Worm (Caenorhabditis elegans) whole organism, L4 larva: ENCODE measurements around the gene C16C8.9.
A peak's percentile ranks its signal among the peaks of the same experiment; 100 is the strongest.

Experiments used
- F37D6.2 ChIP-seq: sonication (generic microtip); optimal IDR thresholded peaks from 2 replicates; lab custom pipeline; 2016; ENCODE audit warnings: mild to moderate bottlenecking, missing genetic modification characterization, missing compliant biosample characterization
- T20F7.1 ChIP-seq: fragments of 200-800 bp; sonication (Bioruptor generic); optimal IDR thresholded peaks from 2 replicates; lab custom pipeline; 2018; ENCODE audit warnings: mild to moderate bottlenecking, missing genetic modification characterization, missing compliant biosample characterization
- Y48G9A.11 ChIP-seq: fragments of 200-800 bp; sonication (Bioruptor generic); IDR thresholded peaks from 2 replicates; pipeline ENCODE4 v1.3.6; 2022; ENCODE audit warnings: missing genetic modification reagents, missing genetic modification characterization, missing compliant biosample characterization
- aha-1 ChIP-seq: fragments of 150-350 bp; peaks from one replicate; lab custom pipeline; 2014; ENCODE audit warnings: missing biosample characterization, missing genetic modification characterization
- ama-1 ChIP-seq: fragments of 150-350 bp; optimal IDR thresholded peaks from 2 replicates; lab custom pipeline; 2014; ENCODE audit warnings: inconsistent platforms, mixed read lengths
- arid-1 ChIP-seq: fragments of 200-800 bp; sonication (Bioruptor generic); conservative IDR thresholded peaks from 2 replicates; pipeline ENCODE4 v1.3.6; 2022; ENCODE audit warnings: missing genetic modification reagents, missing genetic modification characterization, missing compliant biosample characterization
- ceh-20 ChIP-seq: fragments of 200-800 bp; sonication (Bioruptor generic); IDR thresholded peaks from 2 replicates; pipeline ENCODE4 v1.3.6; 2022; ENCODE audit warnings: missing genetic modification reagents, missing genetic modification characterization, missing compliant biosample characterization
- ceh-28 ChIP-seq: fragments of 150-350 bp; optimal IDR thresholded peaks from 2 replicates; lab custom pipeline; 2014; ENCODE audit warnings: missing biosample characterization, missing genetic modification reagents, missing genetic modification characterization
- ceh-82 ChIP-seq: sonication (generic microtip); optimal IDR thresholded peaks from 2 replicates; lab custom pipeline; 2017; ENCODE audit warnings: missing biosample characterization, missing genetic modification characterization
- ces-1 ChIP-seq: fragments of 150-350 bp; sonication (generic microtip); optimal IDR thresholded peaks from 4 replicates; lab custom pipeline; 2014; ENCODE audit warnings: missing biosample characterization, missing genetic modification reagents, missing genetic modification characterization
- daf-12 ChIP-seq: fragments of 150-350 bp; optimal IDR thresholded peaks from 2 replicates; lab custom pipeline; 2014; ENCODE audit warnings: missing biosample characterization, missing genetic modification reagents, missing genetic modification characterization
- daf-16 ChIP-seq, 3 experiments: sonication (generic microtip); optimal IDR thresholded peaks; 2 replicates each; lab custom pipeline; 2016 to 2017; ENCODE audit warnings: missing genetic modification characterization in 3 of 3, missing genetic modification reagents in 3 of 3, mild to moderate bottlenecking in 2 of 3, missing compliant biosample characterization in 2 of 3, missing biosample characterization in 1 of 3, moderate library complexity in 1 of 3
- dmd-8 ChIP-seq: fragments of 200-800 bp; sonication (Bioruptor generic); IDR thresholded peaks from 2 replicates; pipeline ENCODE4 v1.3.6; 2022; ENCODE audit warnings: missing genetic modification characterization, missing compliant biosample characterization
- dmd-9 ChIP-seq: fragments of 200-800 bp; sonication (Bioruptor generic); IDR thresholded peaks from 2 replicates; pipeline ENCODE4 v1.3.6; 2022; ENCODE audit warnings: missing genetic modification reagents, missing genetic modification characterization, missing compliant biosample characterization
- dpl-1 ChIP-seq: fragments of 150-350 bp; optimal IDR thresholded peaks from 2 replicates; lab custom pipeline; 2014; ENCODE audit warnings: missing biosample characterization, missing genetic modification reagents, missing genetic modification characterization
- duxl-1 ChIP-seq: sonication (generic microtip); optimal IDR thresholded peaks from 2 replicates; lab custom pipeline; 2016; ENCODE audit warnings: mild to moderate bottlenecking, missing genetic modification characterization, moderate library complexity, missing compliant biosample characterization; ENCODE audit not compliant: poor library complexity
- egl-43 ChIP-seq: fragments of 200-800 bp; sonication (Bioruptor generic); IDR thresholded peaks from 2 replicates; pipeline ENCODE4 v1.3.6; 2022; ENCODE audit warnings: missing genetic modification reagents, missing genetic modification characterization, missing compliant biosample characterization
- hif-1 ChIP-seq, 2 experiments: sonication (generic microtip); optimal IDR thresholded peaks; 2 replicates each; lab custom pipeline; 2016 to 2017; ENCODE audit warnings: missing compliant biosample characterization in 2 of 2, missing genetic modification characterization in 2 of 2, missing genetic modification reagents in 2 of 2, missing genotype in 2 of 2, mild to moderate bottlenecking in 1 of 2
- hlh-11 ChIP-seq: fragments of 200-800 bp; sonication (Bioruptor generic); optimal IDR thresholded peaks from 2 replicates; lab custom pipeline; 2018; ENCODE audit warnings: mild to moderate bottlenecking, missing genetic modification characterization, missing compliant biosample characterization
- hlh-30 ChIP-seq: sonication (generic microtip); optimal IDR thresholded peaks from 2 replicates; lab custom pipeline; 2017; ENCODE audit warnings: antibody characterized with exemption, mild to moderate bottlenecking, missing genetic modification characterization, missing compliant biosample characterization; ENCODE audit not compliant: insufficient read depth
- lim-7 ChIP-seq: fragments of 200-800 bp; sonication (Bioruptor generic); IDR thresholded peaks from 2 replicates; pipeline ENCODE4 v1.3.6; 2022; ENCODE audit warnings: missing genetic modification characterization, missing compliant biosample characterization
- lin-38 ChIP-seq: fragments of 200-800 bp; sonication (Bioruptor generic); IDR thresholded peaks from 2 replicates; pipeline ENCODE4 v1.3.6; 2022; ENCODE audit warnings: missing genetic modification reagents, missing genetic modification characterization, missing compliant biosample characterization
- lin-39 ChIP-seq: fragments of 150-350 bp; optimal IDR thresholded peaks from 2 replicates; lab custom pipeline; 2014; ENCODE audit warnings: missing biosample characterization, missing genetic modification reagents, missing genetic modification characterization
- lsy-2 ChIP-seq, 2 experiments: fragments of 150-350 bp in 1 of 2; sonication (generic microtip) in 1 of 2; optimal IDR thresholded peaks; 2 replicates each; lab custom pipeline; 2014 to 2017; ENCODE audit warnings: missing biosample characterization in 2 of 2, missing genetic modification characterization in 2 of 2
- madf-5 ChIP-seq, 2 experiments: fragments of 200-800 bp; sonication (Bioruptor generic); IDR thresholded peaks; 2 replicates each; pipeline ENCODE4 v1.3.6; 2022; ENCODE audit warnings: missing compliant biosample characterization in 2 of 2, missing genetic modification characterization in 2 of 2
- mdl-1 ChIP-seq, 2 experiments: fragments of 150-350 bp in 1 of 2; sonication (generic microtip) in 1 of 2; optimal IDR thresholded peaks; 2 replicates each; lab custom pipeline; 2014 to 2017; ENCODE audit warnings: missing biosample characterization in 2 of 2, missing genetic modification characterization in 2 of 2
- mdt-29 ChIP-seq: fragments of 200-800 bp; sonication (Bioruptor generic); IDR thresholded peaks from 2 replicates; pipeline ENCODE4 v1.3.6; 2022; ENCODE audit warnings: missing genetic modification reagents, missing genetic modification characterization, missing compliant biosample characterization
- mep-1 ChIP-seq: fragments of 150-350 bp; sonication (generic microtip); optimal IDR thresholded peaks from 3 replicates; lab custom pipeline; 2014; ENCODE audit warnings: missing biosample characterization, missing genetic modification characterization
- mes-2 ChIP-seq: sonication (generic microtip); optimal IDR thresholded peaks from 2 replicates; lab custom pipeline; 2016; ENCODE audit warnings: missing genotype, mild to moderate bottlenecking, missing genetic modification characterization, missing compliant biosample characterization; ENCODE audit not compliant: poor library complexity, severe bottlenecking
- nhr-10 ChIP-seq: fragments of 150-350 bp; optimal IDR thresholded peaks from 2 replicates; lab custom pipeline; 2014; ENCODE audit warnings: missing biosample characterization, missing genetic modification characterization
- nhr-237 ChIP-seq: sonication (generic microtip); optimal IDR thresholded peaks from 2 replicates; lab custom pipeline; 2017; ENCODE audit warnings: missing biosample characterization, missing genetic modification characterization
- nhr-25 ChIP-seq: sonication (generic microtip); optimal IDR thresholded peaks from 2 replicates; lab custom pipeline; 2017; ENCODE audit warnings: missing genetic modification characterization, mild to moderate bottlenecking, missing compliant biosample characterization, antibody characterized with exemption, moderate library complexity, borderline replicate concordance; ENCODE audit not compliant: insufficient read depth
- nhr-28 ChIP-seq: fragments of 150-350 bp; optimal IDR thresholded peaks from 2 replicates; lab custom pipeline; 2014; ENCODE audit warnings: missing biosample characterization, missing genetic modification characterization
- nhr-42 ChIP-seq: fragments of 200-800 bp; sonication (Bioruptor generic); IDR thresholded peaks from 2 replicates; pipeline ENCODE4 v1.3.6; 2022; ENCODE audit warnings: missing genetic modification characterization, missing compliant biosample characterization
- nhr-76 ChIP-seq: fragments of 150-350 bp; optimal IDR thresholded peaks from 2 replicates; lab custom pipeline; 2014; ENCODE audit warnings: missing biosample characterization, missing genetic modification characterization
- nhr-77 ChIP-seq: fragments of 150-350 bp; optimal IDR thresholded peaks from 2 replicates; lab custom pipeline; 2014; ENCODE audit warnings: missing biosample characterization, missing genetic modification characterization
- pqm-1 ChIP-seq: sonication (generic microtip); optimal IDR thresholded peaks from 2 replicates; lab custom pipeline; 2017; ENCODE audit warnings: missing biosample characterization, missing genetic modification characterization
- saeg-2 ChIP-seq: fragments of 200-800 bp; sonication (Bioruptor generic); IDR thresholded peaks from 2 replicates; pipeline ENCODE4 v1.3.6; 2022; ENCODE audit warnings: missing genetic modification reagents, missing genetic modification characterization, missing compliant biosample characterization
- sdz-12 ChIP-seq: fragments of 200-800 bp; sonication (Bioruptor generic); optimal IDR thresholded peaks from 2 replicates; lab custom pipeline; 2018; ENCODE audit warnings: mild to moderate bottlenecking, missing genetic modification characterization, missing compliant biosample characterization
- set-16 ChIP-seq: fragments of 200-800 bp; sonication (Bioruptor generic); IDR thresholded peaks from 2 replicates; pipeline ENCODE4 v1.3.6; 2022; ENCODE audit warnings: missing genetic modification reagents, missing genetic modification characterization, missing compliant biosample characterization
- snpc-1.2 ChIP-seq: fragments of 200-800 bp; sonication (Bioruptor generic); IDR thresholded peaks from 2 replicates; pipeline ENCODE4 v1.3.6; 2022; ENCODE audit warnings: missing genetic modification reagents, missing genetic modification characterization, missing compliant biosample characterization
- tag-97 ChIP-seq: fragments of 200-800 bp; sonication (Bioruptor generic); IDR thresholded peaks from 2 replicates; pipeline ENCODE4 v1.3.6; 2022; ENCODE audit warnings: missing genetic modification characterization, missing compliant biosample characterization
- unc-39 ChIP-seq: sonication (generic microtip); optimal IDR thresholded peaks from 2 replicates; lab custom pipeline; 2017; ENCODE audit warnings: missing biosample characterization, missing genetic modification characterization
- unc-62 ChIP-seq, 3 experiments: fragments of 150-350 bp in 1 of 3; sonication (generic microtip); optimal IDR thresholded peaks in 2 of 3; peaks in 1 of 3; 1 replicate in 1 of 3; 2 replicates in 2 of 3; lab custom pipeline; 2014 to 2017; ENCODE audit warnings: missing biosample characterization in 3 of 3, missing genetic modification characterization in 3 of 3, missing genetic modification reagents in 3 of 3, missing genotype in 1 of 3
- vab-7 ChIP-seq: fragments of 200-800 bp; sonication (Bioruptor generic); IDR thresholded peaks from 2 replicates; pipeline ENCODE4 v1.3.6; 2022; ENCODE audit warnings: missing genetic modification reagents, missing genetic modification characterization, missing compliant biosample characterization
- zfp-3 ChIP-seq: fragments of 200-800 bp; sonication (Bioruptor generic); conservative IDR thresholded peaks from 2 replicates; pipeline ENCODE4 v1.3.6; 2022; ENCODE audit warnings: missing genetic modification reagents, missing genetic modification characterization, missing compliant biosample characterization
- zip-11 ChIP-seq: fragments of 200-800 bp; sonication (Bioruptor generic); IDR thresholded peaks from 2 replicates; pipeline ENCODE4 v1.3.6; 2022; ENCODE audit warnings: missing genetic modification characterization, missing compliant biosample characterization
- zip-2 ChIP-seq: fragments of 150-350 bp; optimal IDR thresholded peaks from 2 replicates; lab custom pipeline; 2014; ENCODE audit warnings: missing biosample characterization, missing genetic modification characterization

The C16C8.9 gene

DNA sequence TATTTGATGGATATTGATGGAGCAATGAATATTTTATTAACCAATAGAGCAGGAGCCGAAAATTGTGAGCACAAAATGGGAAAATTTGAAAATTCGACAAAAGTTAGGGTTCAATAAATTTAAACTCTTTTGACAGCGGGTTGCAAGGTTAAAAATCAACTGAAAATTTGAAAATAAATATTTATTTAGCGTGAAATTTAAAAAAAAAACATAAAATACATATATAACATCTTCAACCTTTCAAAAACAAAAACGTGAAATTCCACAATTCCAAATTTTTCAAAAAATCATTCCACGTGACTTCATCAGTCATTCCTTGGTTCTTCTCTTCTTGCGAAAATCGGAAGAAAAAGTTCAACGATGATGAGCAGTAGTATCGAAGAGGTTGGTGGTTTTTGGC is 33.6 kb downstream of the C16C8.9 start, which contains the start of gene C16C8.18:
Gene C16C8.18 (plus strand): TSS at position 301 of the 400 bp plus-strand sequence.
- TF ChIP-seq mep-1 (tag; lab: Kevin White, UChicago) (no peak), Y48G9A.11 (no peak), pqm-1 (tag; lab: Kevin White, UChicago) (no peak), nhr-76 (tag; lab: Kevin White, UChicago) (no peak), nhr-42 (GFP tag; lab: Robert Waterston, UW) (no peak), ama-1 (no peak)

DNA sequence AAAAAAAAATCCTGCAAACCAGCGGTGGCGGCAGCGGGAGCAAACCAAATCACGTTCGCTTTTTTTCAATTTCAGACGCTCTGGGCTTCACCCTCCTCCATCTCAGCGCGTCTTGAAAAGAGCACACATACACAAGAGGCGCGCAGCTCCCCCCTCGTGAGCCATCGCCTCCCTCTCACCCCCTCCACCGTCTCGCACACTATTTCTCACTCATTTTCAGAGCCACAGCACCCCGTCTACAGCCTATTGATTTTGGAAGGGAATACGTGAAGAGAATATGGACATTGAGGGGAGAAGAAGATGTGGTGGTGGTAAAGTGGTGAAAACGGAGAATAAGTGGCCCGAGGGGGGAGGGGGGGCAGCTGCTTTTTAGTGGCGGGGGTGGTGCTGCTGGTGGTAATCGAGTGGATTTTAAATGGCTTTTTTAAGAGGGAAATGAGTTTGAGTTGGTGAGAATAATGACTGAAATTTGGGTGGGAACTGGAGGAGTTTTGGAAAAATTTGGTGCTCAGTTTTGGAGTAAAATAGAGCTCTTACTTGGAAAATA is 34.8 kb downstream of the C16C8.9 start:
- TF ChIP-seq daf-12 (tag; lab: Kevin White, UChicago) (no peak), nhr-76 (tag; lab: Kevin White, UChicago) (no peak), tag-97 (GFP tag; lab: Robert Waterston, UW) (no peak), madf-5 (GFP tag; IDR thresholded peaks at IDR 0.05; lab: Robert Waterston, UW) (no peak), duxl-1 (no peak), F37D6.2 (no peak), T20F7.1 (GFP tag; lab: Kevin White, UChicago) (no peak), mdl-1 (tag; optimal IDR thresholded peaks at IDR 0.05; lab: Kevin White, UChicago) (peak in 1 of 2 experiments; percentile 47), ceh-82 (no peak), saeg-2 (GFP tag; lab: Robert Waterston, UW) (no peak), ceh-28 (no peak), lin-38 (GFP tag; lab: Robert Waterston, UW) (no peak), egl-43 (0 out of 2 replicates have a peak, but pooled peaks have one; percentile 20), ces-1 (GFP tag; lab: Kevin White, UChicago) (no peak), mep-1 (tag; lab: Kevin White, UChicago) (peak; percentile 46), sdz-12 (GFP tag; lab: Kevin White, UChicago) (no peak), set-16 (peak; percentile 82), arid-1 (no peak), zip-11 (GFP tag; lab: Robert Waterston, UW) (no peak), hlh-11 (tag; lab: Kevin White, UChicago) (peak; percentile 1), lin-39 (tag; lab: Kevin White, UChicago) (no peak), snpc-1.2 (GFP tag; lab: Robert Waterston, UW) (no peak), unc-39 (tag; lab: Kevin White, UChicago) (no peak), lsy-2 (tag; optimal IDR thresholded peaks at IDR 0.05; lab: Kevin White, UChicago) (peak in 1 of 2 experiments; percentile 29), mdt-29 (GFP tag; lab: Robert Waterston, UW) (no peak), nhr-25 (tag; lab: Kevin White, UChicago) (no peak), dmd-8 (GFP tag; lab: Robert Waterston, UW) (no peak), vab-7 (GFP tag; lab: Robert Waterston, UW) (no peak), nhr-28 (no peak), zip-2 (tag; lab: Kevin White, UChicago) (no peak), nhr-237 (tag; lab: Kevin White, UChicago) (no peak), mes-2 (tag; lab: Kevin White, UChicago) (no peak), unc-62 (GFP tag; optimal IDR thresholded peaks at IDR 0.05 in 1 of 2; lab: Kevin White, UChicago) (no peak), unc-62 (tag; optimal IDR thresholded peaks at IDR 0.05; lab: Kevin White, UChicago) (no peak), aha-1 (tag; lab: Kevin White, UChicago) (peak; percentile 93), zfp-3 (GFP tag; lab: Robert Waterston, UW) (no peak), dmd-9 (GFP tag; lab: Robert Waterston, UW) (no peak), hif-1 (tag; optimal IDR thresholded peaks at IDR 0.05; lab: Kevin White, UChicago) (peak in 1 of 2 experiments; percentile 18), nhr-77 (tag; lab: Kevin White, UChicago) (no peak), ama-1 (no peak), lim-7 (GFP tag; lab: Robert Waterston, UW) (no peak), ceh-20 (no peak), hlh-30 (peak; percentile 69), dpl-1 (GFP tag; lab: Kevin White, UChicago) (no peak), daf-16 (GFP tag; optimal IDR thresholded peaks at IDR 0.05; lab: Kevin White, UChicago) (no peak), daf-16 (tag; optimal IDR thresholded peaks at IDR 0.05; lab: Kevin White, UChicago) (no peak), nhr-10 (tag; lab: Kevin White, UChicago) (no peak)
